Fruit fly (Drosophila melanogaster) whole organism, prepupa: ENCODE data around the gene Epp.

Source experiments
- Blimp-1 ChIP-seq: fragments of 200-800 bp; sonication (Bioruptor generic); optimal IDR thresholded peaks from 3 replicates; lab custom pipeline; 2017; ENCODE audit warnings: missing biosample characterization, missing genetic modification characterization, mild to moderate bottlenecking, moderate library complexity, missing genetic modification reagents
- CG10631 ChIP-seq: fragments of 200-800 bp; sonication (Bioruptor generic); optimal IDR thresholded peaks from 2 replicates; lab custom pipeline; 2016; ENCODE audit warnings: missing biosample characterization, missing genetic modification characterization
- CG10669 ChIP-seq: fragments of 200-800 bp; sonication (Bioruptor generic); optimal IDR thresholded peaks from 3 replicates; lab custom pipeline; 2018; ENCODE audit warnings: missing biosample characterization, mild to moderate bottlenecking, missing genetic modification characterization, moderate library complexity
- CG11294 ChIP-seq: fragments of 200-800 bp; sonication (Bioruptor generic); IDR thresholded peaks from 2 replicates; pipeline ENCODE4 v1.3.6; 2022; ENCODE audit warnings: missing biosample characterization, missing genetic modification characterization
- CG11762 ChIP-seq: fragments of 200-800 bp; sonication (Bioruptor generic); optimal IDR thresholded peaks from 3 replicates; lab custom pipeline; 2016; ENCODE audit warnings: missing biosample characterization, missing genetic modification characterization; ENCODE audit not compliant: insufficient read depth
- CG11902 ChIP-seq: fragments of 200-800 bp; sonication (Bioruptor generic); optimal IDR thresholded peaks from 3 replicates; lab custom pipeline; 2016; ENCODE audit warnings: missing biosample characterization, missing genetic modification characterization
- CG16779 ChIP-seq: fragments of 200-800 bp; sonication (Bioruptor generic); optimal IDR thresholded peaks from 3 replicates; lab custom pipeline; 2017; ENCODE audit warnings: missing biosample characterization, mild to moderate bottlenecking, missing genetic modification characterization
- CG31627 ChIP-seq: fragments of 200-800 bp; sonication (Bioruptor generic); optimal IDR thresholded peaks from 3 replicates; lab custom pipeline; 2016; ENCODE audit warnings: missing biosample characterization, missing genetic modification characterization
- CG32006 ChIP-seq: fragments of 200-800 bp; sonication (Bioruptor generic); optimal IDR thresholded peaks from 3 replicates; lab custom pipeline; 2017; ENCODE audit warnings: missing biosample characterization, mild to moderate bottlenecking, missing genetic modification characterization
- CG34406 ChIP-seq: fragments of 200-800 bp; sonication (Bioruptor generic); optimal IDR thresholded peaks from 3 replicates; lab custom pipeline; 2016; ENCODE audit warnings: missing biosample characterization, missing genetic modification characterization
- CG3919 ChIP-seq: fragments of 200-800 bp; sonication (Bioruptor generic); optimal IDR thresholded peaks from 3 replicates; lab custom pipeline; 2016; ENCODE audit warnings: missing biosample characterization, missing genetic modification characterization
- CG4318 ChIP-seq: fragments of 200-800 bp; sonication (Bioruptor generic); optimal IDR thresholded peaks from 3 replicates; lab custom pipeline; 2017; ENCODE audit warnings: missing biosample characterization, mild to moderate bottlenecking, missing genetic modification characterization
- CG6163 ChIP-seq: fragments of 200-800 bp; sonication (Bioruptor generic); IDR thresholded peaks from 3 replicates; pipeline ENCODE4 v1.3.6; 2022; ENCODE audit warnings: missing biosample characterization, missing genetic modification characterization
- CG6792 ChIP-seq: fragments of 200-800 bp; sonication (Bioruptor generic); optimal IDR thresholded peaks from 3 replicates; lab custom pipeline; 2016; ENCODE audit warnings: missing biosample characterization, missing genetic modification characterization
- CG6854 ChIP-seq: fragments of 200-800 bp; sonication (Bioruptor generic); optimal IDR thresholded peaks from 2 replicates; lab custom pipeline; 2017; ENCODE audit warnings: missing biosample characterization, mild to moderate bottlenecking, missing genetic modification characterization
- CG8119 ChIP-seq: fragments of 200-800 bp; sonication (Bioruptor generic); IDR thresholded peaks from 3 replicates; pipeline ENCODE4 v1.3.6; 2022; ENCODE audit warnings: missing biosample characterization, missing genetic modification characterization
- CG8319 ChIP-seq: fragments of 200-800 bp; sonication (Bioruptor generic); optimal IDR thresholded peaks from 3 replicates; lab custom pipeline; 2016; ENCODE audit warnings: missing biosample characterization, missing genetic modification characterization
- CG9139 ChIP-seq: fragments of 200-800 bp; sonication (Bioruptor generic); optimal IDR thresholded peaks from 3 replicates; lab custom pipeline; 2017; ENCODE audit warnings: missing biosample characterization, mild to moderate bottlenecking, missing genetic modification characterization
- Eip75B ChIP-seq: fragments of 200-800 bp; sonication (Bioruptor generic); optimal IDR thresholded peaks from 3 replicates; lab custom pipeline; 2016; ENCODE audit warnings: missing biosample characterization, missing genetic modification characterization
- Eip78C ChIP-seq: fragments of 200-800 bp; sonication (Bioruptor generic); peaks from one replicate; lab custom pipeline; 2016; ENCODE audit warnings: missing biosample characterization, missing genetic modification characterization
- Eip93F ChIP-seq: fragments of 200-800 bp; sonication (Bioruptor generic); optimal IDR thresholded peaks from 2 replicates; lab custom pipeline; 2016; ENCODE audit warnings: missing biosample characterization, mild to moderate bottlenecking, missing genetic modification characterization
- Ets21C ChIP-seq: fragments of 200-800 bp; sonication (Bioruptor generic); optimal IDR thresholded peaks from 3 replicates; lab custom pipeline; 2016; ENCODE audit warnings: missing biosample characterization, missing genetic modification characterization
- Ets96B ChIP-seq: fragments of 200-800 bp; optimal IDR thresholded peaks from 2 replicates; lab custom pipeline; 2019; ENCODE audit warnings: missing biosample characterization, mild to moderate bottlenecking, missing genetic modification characterization, moderate library complexity
- Gug ChIP-seq: fragments of 200-800 bp; sonication (Bioruptor generic); IDR thresholded peaks from 2 replicates; pipeline ENCODE4 v1.3.6; 2022; ENCODE audit warnings: missing biosample characterization, missing genetic modification characterization
- Hr4 ChIP-seq: fragments of 200-800 bp; sonication (Bioruptor generic); optimal IDR thresholded peaks from 3 replicates; lab custom pipeline; 2016; ENCODE audit warnings: missing biosample characterization, missing genetic modification characterization
- Lpt ChIP-seq: fragments of 200-800 bp; sonication (Bioruptor generic); optimal IDR thresholded peaks from 3 replicates; lab custom pipeline; 2016; ENCODE audit warnings: missing biosample characterization, missing genetic modification characterization
- OdsH ChIP-seq: fragments of 200-800 bp; sonication (Bioruptor generic); optimal IDR thresholded peaks from 3 replicates; lab custom pipeline; 2016; ENCODE audit warnings: missing biosample characterization, missing genetic modification characterization
- Smox ChIP-seq: fragments of 200-800 bp; sonication (Bioruptor generic); optimal IDR thresholded peaks from 3 replicates; lab custom pipeline; 2016; ENCODE audit warnings: missing biosample characterization, missing genetic modification characterization
- achi ChIP-seq: fragments of 200-800 bp; sonication (Bioruptor generic); optimal IDR thresholded peaks from 3 replicates; lab custom pipeline; 2016; ENCODE audit warnings: missing biosample characterization, missing genetic modification characterization
- cyc ChIP-seq: fragments of 200-800 bp; sonication (Bioruptor generic); optimal IDR thresholded peaks from 3 replicates; lab custom pipeline; 2016; ENCODE audit warnings: missing biosample characterization, missing genetic modification characterization
- dac ChIP-seq: fragments of 200-800 bp; sonication (Bioruptor generic); optimal IDR thresholded peaks from 2 replicates; lab custom pipeline; 2017; ENCODE audit warnings: missing biosample characterization, mild to moderate bottlenecking, missing genetic modification characterization
- dsx ChIP-seq: fragments of 200-800 bp; optimal IDR thresholded peaks from 3 replicates; lab custom pipeline; 2019; ENCODE audit warnings: missing biosample characterization, mild to moderate bottlenecking, missing genetic modification characterization, moderate library complexity; ENCODE audit not compliant: poor library complexity, severe bottlenecking
- esn ChIP-seq: fragments of 200-800 bp; sonication (Bioruptor generic); optimal IDR thresholded peaks from 2 replicates; lab custom pipeline; 2016; ENCODE audit warnings: missing biosample characterization, mild to moderate bottlenecking, missing genetic modification characterization, moderate library complexity
- fd59A ChIP-seq: fragments of 200-800 bp; sonication (Bioruptor generic); optimal IDR thresholded peaks from 2 replicates; lab custom pipeline; 2017; ENCODE audit warnings: missing biosample characterization, mild to moderate bottlenecking, missing genetic modification characterization, missing genetic modification reagents
- fd85E ChIP-seq: fragments of 200-800 bp; sonication (Bioruptor generic); optimal IDR thresholded peaks from 3 replicates; lab custom pipeline; 2016; ENCODE audit warnings: missing biosample characterization, missing genetic modification characterization
- lz ChIP-seq: fragments of 200-800 bp; sonication (Bioruptor generic); optimal IDR thresholded peaks from 3 replicates; lab custom pipeline; 2016; ENCODE audit warnings: missing biosample characterization, missing genetic modification characterization
- net ChIP-seq: fragments of 200-800 bp; sonication (Bioruptor generic); optimal IDR thresholded peaks from 3 replicates; lab custom pipeline; 2016; ENCODE audit warnings: missing biosample characterization, missing genetic modification characterization
- salr ChIP-seq, 2 experiments: fragments of 200-800 bp; sonication (Bioruptor generic); optimal IDR thresholded peaks; 3 replicates each; lab custom pipeline; 2016 to 2018; ENCODE audit warnings: missing biosample characterization in 2 of 2, missing genetic modification characterization in 2 of 2, mild to moderate bottlenecking in 1 of 2
- ss ChIP-seq, 2 experiments: fragments of 200-800 bp; sonication (Bioruptor generic); optimal IDR thresholded peaks; 2 replicates in 1 of 2; 3 replicates in 1 of 2; lab custom pipeline; 2017 to 2018; ENCODE audit warnings: mild to moderate bottlenecking in 2 of 2, missing biosample characterization in 2 of 2, missing genetic modification characterization in 2 of 2, moderate library complexity in 1 of 2
- svp ChIP-seq: fragments of 200-800 bp; sonication (Bioruptor generic); peaks from one replicate; lab custom pipeline; 2016; ENCODE audit warnings: missing biosample characterization, missing genetic modification characterization
- vri ChIP-seq: fragments of 200-800 bp; sonication (Bioruptor generic); optimal IDR thresholded peaks from 3 replicates; lab custom pipeline; 2016; ENCODE audit warnings: missing biosample characterization, mild to moderate bottlenecking, missing genetic modification characterization

Gene Epp

dm6 chr3R:23941643-23942424, 50.9 kb downstream of the Epp start (continued):
- TF ChIP-seq cyc: peak; percentile 8
- TF ChIP-seq CG3919 (GFP tag; lab: Kevin White, UChicago): peak; percentile 23
- no peak for TF ChIP-seq CG9139 (GFP tag; lab: Kevin White, UChicago)
- no peak for TF ChIP-seq CG10669 (GFP tag; lab: Kevin White, UChicago)
- TF ChIP-seq CG8119 (GFP tag; lab: Robert Waterston, UW): peak; percentile 57; the same call in 2 of the 3 replicates
- TF ChIP-seq CG10631 (GFP tag; lab: Kevin White, UChicago): no peak
- TF ChIP-seq CG31627: no peak
- no peak for TF ChIP-seq CG6854 (GFP tag; lab: Kevin White, UChicago)
- TF ChIP-seq OdsH (GFP tag; lab: Kevin White, UChicago): peak; percentile 27
- TF ChIP-seq fd85E (GFP tag; lab: Kevin White, UChicago): no peak
- peak; percentile 34 for TF ChIP-seq Eip75B
- no peak for TF ChIP-seq ss (GFP tag; optimal IDR thresholded peaks at IDR 0.05; lab: Kevin White, UChicago)
- no peak for TF ChIP-seq CG4318
- TF ChIP-seq CG11762 (GFP tag; lab: Kevin White, UChicago): no peak
- TF ChIP-seq Smox (GFP tag; lab: Kevin White, UChicago): no peak
- TF ChIP-seq lz (GFP tag; lab: Kevin White, UChicago): peak; percentile 38

DNA sequence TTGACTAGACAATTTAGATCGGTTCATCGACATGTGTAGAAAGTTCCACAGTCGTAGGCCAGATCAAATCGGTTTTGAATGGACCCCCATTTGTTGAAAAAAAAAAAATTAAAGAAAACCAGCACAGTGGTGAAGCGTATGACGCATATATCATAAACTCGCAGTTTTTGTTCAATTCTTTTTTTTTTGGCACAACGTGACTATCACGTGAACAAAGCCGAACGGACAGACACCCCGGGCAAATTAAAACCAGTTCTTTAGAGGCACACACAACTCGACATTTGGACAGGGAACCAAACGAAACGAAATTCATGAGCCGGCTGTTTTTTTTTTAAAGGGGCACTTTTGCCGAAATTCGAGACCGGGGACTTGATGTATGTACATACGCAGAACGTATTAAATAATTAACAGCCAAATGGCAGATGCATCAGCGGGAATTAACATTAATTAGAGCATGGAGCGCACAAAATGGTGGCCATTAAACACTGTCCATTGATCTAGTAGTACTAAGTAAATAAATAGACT, 51.8 kb downstream of the Epp start:
- TF ChIP-seq Gug (GFP tag; lab: Robert Waterston, UW): no peak
- TF ChIP-seq CG6163 (GFP tag; lab: Robert Waterston, UW): no peak
- no peak for TF ChIP-seq CG11762 (GFP tag; lab: Kevin White, UChicago)
- TF ChIP-seq, all 60 proteins: peak for 0

- TF ChIP-seq ss (GFP tag; optimal IDR thresholded peaks at IDR 0.05; lab: Kevin White, UChicago) (no peak), net (peak; percentile 4), CG6854 (GFP tag; lab: Kevin White, UChicago) (no peak), dac (GFP tag; lab: Kevin White, UChicago) (no peak), esn (GFP tag; lab: Kevin White, UChicago) (no peak), Ets21C (GFP tag; lab: Kevin White, UChicago) (no peak), OdsH (GFP tag; lab: Kevin White, UChicago) (peak; percentile 17), CG11762 (GFP tag; lab: Kevin White, UChicago) (no peak), Ets96B (tag; lab: Kevin White, UChicago) (no peak), Hr4 (no peak), CG11902 (GFP tag; lab: Kevin White, UChicago) (no peak), CG8119 (GFP tag; lab: Robert Waterston, UW) (peak; percentile 45; the same call in 1 of the 3 replicates), CG4318 (no peak), Eip78C (GFP tag; lab: Kevin White, UChicago) (peak; percentile 61), vri (GFP tag; lab: Kevin White, UChicago) (no peak), CG6163 (GFP tag; lab: Robert Waterston, UW) (0 out of 3 replicates have a peak, but pooled peaks have one; percentile 7), CG31627 (no peak), CG8319 (GFP tag; lab: Kevin White, UChicago) (no peak), CG6792 (no peak), CG34406 (GFP tag; lab: Kevin White, UChicago) (no peak), fd59A (GFP tag; lab: Kevin White, UChicago) (no peak), dsx (GFP tag; lab: Kevin White, UChicago) (no peak), Eip93F (GFP tag; lab: Kevin White, UChicago) (no peak), CG16779 (peak; percentile 40), Lpt (GFP tag; lab: Kevin White, UChicago) (no peak), CG10631 (GFP tag; lab: Kevin White, UChicago) (no peak), CG9139 (GFP tag; lab: Kevin White, UChicago) (no peak), Gug (GFP tag; lab: Robert Waterston, UW) (no peak), Eip75B (no peak), achi (GFP tag; lab: Kevin White, UChicago) (no peak), svp (GFP tag; lab: Kevin White, UChicago) (no peak), Blimp-1 (GFP tag; lab: Kevin White, UChicago) (no peak), CG11294 (GFP tag; lab: Robert Waterston, UW) (no peak), lz (GFP tag; lab: Kevin White, UChicago) (no peak), salr (GFP tag; optimal IDR thresholded peaks at IDR 0.05; lab: Kevin White, UChicago) (no peak), CG32006 (GFP tag; lab: Kevin White, UChicago) (peak; percentile 38)
Measured at dm6 chr3R:23939921-23940839, 52.5 kb downstream of the Epp start.
